Worm (Caenorhabditis elegans): ENCODE results near the gene cwp-2.

ce11 chrV:4879251-4879650, 36.8 kb upstream of the cwp-2 start, which contains the start of gene T19H12.15:
- no peak for TF ChIP-seq nhr-25 (tag; optimal IDR thresholded peaks at IDR 0.05)
- TF ChIP-seq unc-39 (tag; optimal IDR thresholded peaks at IDR 0.05): no peak
- no peak for TF ChIP-seq zag-1 (tag; optimal IDR thresholded peaks at IDR 0.05)
- TF ChIP-seq snpc-4 (tag; optimal IDR thresholded peaks at IDR 0.05): no peak
- no peak for TF ChIP-seq ceh-16 (tag; optimal IDR thresholded peaks at IDR 0.05)
- TF ChIP-seq fos-1 (tag; optimal IDR thresholded peaks at IDR 0.05): no peak
- TF ChIP-seq skn-1 (tag; optimal IDR thresholded peaks at IDR 0.05): no peak
- no peak for TF ChIP-seq aly-2 (tag; optimal IDR thresholded peaks at IDR 0.05)
- TF ChIP-seq mbf-1 (tag; optimal IDR thresholded peaks at IDR 0.05): no peak
